Fruit fly (Drosophila melanogaster): ENCODE measurements around the gene CG14073.

The CG14073 gene

DNA sequence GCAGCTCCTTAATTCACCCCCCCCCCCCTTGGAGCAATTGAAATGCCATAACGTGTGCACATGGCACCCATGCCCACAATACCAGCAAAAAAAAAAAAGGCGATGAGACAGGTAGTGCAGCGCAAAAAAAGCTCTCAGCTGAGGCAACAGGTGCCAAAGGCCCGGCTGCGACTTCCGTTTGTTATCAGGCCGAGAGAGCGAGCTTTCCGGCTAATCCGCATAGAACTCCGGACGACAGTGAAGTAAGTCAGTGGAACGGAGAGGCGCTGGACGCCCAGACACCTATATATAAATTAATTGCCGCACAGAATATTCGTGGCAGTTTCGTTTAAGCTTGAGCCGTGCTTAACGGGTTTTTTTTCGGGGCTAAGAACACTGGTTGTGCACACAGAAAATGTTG lies 42.9 kb upstream of the CG14073 start, which contains the start of gene CG6865:
Gene CG6865 (plus strand): TSS at position 321 of the 400 bp plus-strand sequence.
- TF ChIP-seq Hr78 (GFP tag; optimal IDR thresholded peaks at IDR 0.05) (no peak), rgr (GFP tag; optimal IDR thresholded peaks at IDR 0.05) (no peak), CG32264 (GFP tag; optimal IDR thresholded peaks at IDR 0.05) (no peak), CrebA (GFP tag; optimal IDR thresholded peaks at IDR 0.05; ENCODE audit: borderline replicate concordance) (no peak)

dm6 chr3L:18861893-18862292 lies 41.4 kb upstream of the CG14073 start:
- no peak for TF ChIP-seq Hnf4 (GFP tag; optimal IDR thresholded peaks at IDR 0.05)
- no peak for TF ChIP-seq br (GFP tag; optimal IDR thresholded peaks at IDR 0.05)
- TF ChIP-seq lola (GFP tag; optimal IDR thresholded peaks at IDR 0.05) = no peak
- TF ChIP-seq dmrt93B (GFP tag; optimal IDR thresholded peaks at IDR 0.05) = no peak
- no peak for TF ChIP-seq GATAd (GFP tag; optimal IDR thresholded peaks at IDR 0.05)
- TF ChIP-seq Mio (GFP tag; optimal IDR thresholded peaks at IDR 0.05) = no peak
- TF ChIP-seq CG9705 (GFP tag; optimal IDR thresholded peaks at IDR 0.05) = no peak
- no peak for TF ChIP-seq sage (GFP tag; optimal IDR thresholded peaks at IDR 0.05)
- no peak for TF ChIP-seq foxo (GFP tag; optimal IDR thresholded peaks at IDR 0.05)
- TF ChIP-seq fru (GFP tag; optimal IDR thresholded peaks at IDR 0.05) = no peak

dm6 chr3L:18860467-18860866 lies 40.0 kb upstream of the CG14073 start:
- TF ChIP-seq OdsH (GFP tag; optimal IDR thresholded peaks at IDR 0.05) (no peak), psq (GFP tag; optimal IDR thresholded peaks at IDR 0.05) (no peak), dsf (GFP tag; optimal IDR thresholded peaks at IDR 0.05; ENCODE audit: borderline replicate concordance) (no peak), GATAd (GFP tag; optimal IDR thresholded peaks at IDR 0.05) (no peak), Hr83 (GFP tag; optimal IDR thresholded peaks at IDR 0.05; ENCODE audit: poor library complexity, severe bottlenecking) (no peak), sv (GFP tag; optimal IDR thresholded peaks at IDR 0.05) (no peak), CG32264 (GFP tag; optimal IDR thresholded peaks at IDR 0.05) (no peak), HLH106 (tag; optimal IDR thresholded peaks at IDR 0.05) (no peak), Mio (GFP tag; optimal IDR thresholded peaks at IDR 0.05) (no peak), usp (GFP tag; optimal IDR thresholded peaks at IDR 0.05) (no peak), Vsx2 (GFP tag; optimal IDR thresholded peaks at IDR 0.05; ENCODE audit: partially characterized antibody) (no peak)

dm6 chr3L:18854412-18854811 lies 33.9 kb upstream of the CG14073 start:
- no peak for TF ChIP-seq h (GFP tag; optimal IDR thresholded peaks at IDR 0.05)
- no peak for TF ChIP-seq Dif (GFP tag; optimal IDR thresholded peaks at IDR 0.05; ENCODE audit: partially characterized antibody)
- TF ChIP-seq dl (GFP tag; optimal IDR thresholded peaks at IDR 0.05; ENCODE audit: insufficient read depth in 1 of 2, partially characterized antibody in 2 of 2) = no peak
- no peak for TF ChIP-seq woc (GFP tag; optimal IDR thresholded peaks at IDR 0.05)
- TF ChIP-seq tai (GFP tag; optimal IDR thresholded peaks at IDR 0.05) = no peak
- no peak for TF ChIP-seq Sp1 (GFP tag; optimal IDR thresholded peaks at IDR 0.05)

DNA sequence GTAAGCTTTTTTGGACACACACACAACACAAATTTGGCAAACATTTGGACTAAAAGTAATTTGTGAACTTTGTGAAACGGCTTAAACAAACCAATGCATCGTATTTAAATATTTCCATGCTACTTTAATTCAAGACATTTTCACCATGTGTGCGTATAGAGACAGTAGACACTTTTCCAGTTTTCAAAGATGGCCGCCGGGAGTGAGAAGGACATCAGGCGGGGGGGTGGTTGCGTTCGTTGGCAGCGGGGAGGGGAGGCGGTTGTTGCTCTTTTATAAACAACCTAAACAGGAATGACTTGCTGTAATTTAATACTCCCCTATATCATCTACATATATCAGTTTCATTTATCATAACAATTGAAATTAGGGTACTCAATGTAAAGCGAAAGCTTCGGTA lies 33.0 kb upstream of the CG14073 start:
- TF ChIP-seq Hr83 (GFP tag; optimal IDR thresholded peaks at IDR 0.05; ENCODE audit: poor library complexity, severe bottlenecking) (no peak), Sp1 (GFP tag; optimal IDR thresholded peaks at IDR 0.05) (no peak), tai (GFP tag; optimal IDR thresholded peaks at IDR 0.05) (no peak), Dif (GFP tag; optimal IDR thresholded peaks at IDR 0.05; ENCODE audit: partially characterized antibody) (no peak), Vsx2 (GFP tag; optimal IDR thresholded peaks at IDR 0.05; ENCODE audit: partially characterized antibody) (no peak), usp (GFP tag; optimal IDR thresholded peaks at IDR 0.05) (no peak), OdsH (GFP tag; optimal IDR thresholded peaks at IDR 0.05) (no peak), Dfd (GFP tag; optimal IDR thresholded peaks at IDR 0.05) (no peak), HLH106 (tag; optimal IDR thresholded peaks at IDR 0.05) (no peak), ey (GFP tag; optimal IDR thresholded peaks at IDR 0.05) (no peak), brk (GFP tag; optimal IDR thresholded peaks at IDR 0.05) (no peak), woc (GFP tag; optimal IDR thresholded peaks at IDR 0.05) (no peak), br (GFP tag; optimal IDR thresholded peaks at IDR 0.05) (no peak), Mio (GFP tag; optimal IDR thresholded peaks at IDR 0.05) (no peak), foxo (GFP tag; optimal IDR thresholded peaks at IDR 0.05) (no peak), jim (GFP tag; optimal IDR thresholded peaks at IDR 0.05) (no peak), sv (GFP tag; optimal IDR thresholded peaks at IDR 0.05) (no peak)
